Worm (Caenorhabditis elegans): ENCODE results near the gene Y73F4A.2.

DNA sequence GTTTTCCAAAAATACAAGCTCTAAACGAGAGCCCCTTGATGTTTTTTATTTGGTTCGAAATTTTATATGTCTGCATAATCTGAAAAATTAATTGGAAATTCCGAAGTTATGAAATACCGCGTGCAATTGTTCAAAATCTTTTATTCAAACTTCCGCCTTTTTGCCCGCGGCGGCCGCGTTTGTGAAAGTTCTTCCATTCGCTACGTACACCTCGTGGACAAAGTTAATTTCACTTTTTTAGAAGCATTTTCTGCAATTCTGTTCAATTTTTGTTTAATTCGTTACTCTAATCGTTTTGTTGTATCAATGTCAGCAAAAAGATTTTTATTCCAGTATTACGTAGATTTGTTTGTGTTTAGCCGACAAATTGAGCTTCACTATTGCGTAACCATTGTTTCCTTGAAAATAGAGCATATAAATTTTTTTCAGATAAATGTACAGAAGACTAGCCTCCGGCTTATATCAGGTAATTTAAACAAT, 31.1 kb upstream of the Y73F4A.2 start, which contains the start of gene mppb-1:
- no peak for TF ChIP-seq flt-1 (GFP tag; IDR thresholded peaks at IDR 0.05)
- no peak for TF ChIP-seq klf-2 (GFP tag; conservative IDR thresholded peaks at IDR 0.05)
- no peak for TF ChIP-seq tab-1 (GFP tag; IDR thresholded peaks at IDR 0.05)
- peak; percentile 80 for TF ChIP-seq ztf-23 (GFP tag; IDR thresholded peaks at IDR 0.05)
- no peak for TF ChIP-seq T22C8.4 (GFP tag; IDR thresholded peaks at IDR 0.05)
- no peak for TF ChIP-seq med-1 (GFP tag; optimal IDR thresholded peaks at IDR 0.05; ENCODE audit: insufficient read depth)
- TF ChIP-seq ref-1 (GFP tag; conservative IDR thresholded peaks at IDR 0.05) = 0 out of 2 replicates have a peak, but pooled peaks have one; percentile 30
- peak; percentile 23 for TF ChIP-seq cog-1 (tag; optimal IDR thresholded peaks at IDR 0.05)
- no peak for TF ChIP-seq ztf-29 (GFP tag; IDR thresholded peaks at IDR 0.05)

All from whole organism, midembryonic.